Worm (Caenorhabditis elegans) whole organism, dauer: ENCODE measurements around the gene nhr-241.

Source experiments
- unc-62 ChIP-seq: sonication (generic microtip); optimal IDR thresholded peaks from 2 replicates; lab custom pipeline; 2017; ENCODE audit warnings: missing biosample characterization, missing genetic modification reagents, missing genetic modification characterization

The nhr-241 gene

ce11 chrV:18734381-18734780 lies 35.1 kb downstream of the nhr-241 start, which contains the start of gene scl-20:
scl-20 (minus strand) TSS chrV:18734481.
- TF ChIP-seq unc-62 = no peak

ce11 chrV:18737646-18738045 lies 38.4 kb downstream of the nhr-241 start:
- TF ChIP-seq unc-62 = no peak

ce11 chrV:18742108-18742507 lies 42.9 kb downstream of the nhr-241 start, which contains the start of gene clec-250:
clec-250 (minus strand) TSS chrV:18742208.
- TF ChIP-seq unc-62 = no peak

ce11 chrV:18746937-18747660 lies 47.8 kb downstream of the nhr-241 start, which contains the start of gene clec-251:
clec-251 (minus strand) TSS chrV:18746987.
- no peak for TF ChIP-seq unc-62

- TF ChIP-seq unc-62 = no peak
Observed at ce11 chrV:18748726-18749125, 49.5 kb downstream of the nhr-241 start, which contains the start of gene clec-252. clec-252 (minus strand) TSS chrV:18748826.

ce11 chrV:18750445-18750844 lies 51.2 kb downstream of the nhr-241 start, which contains the start of the genes F11D11.21 and F11D11.12:
F11D11.21 (minus strand) TSS chrV:18750545.
F11D11.12 (minus strand) TSS chrV:18750682.
- TF ChIP-seq unc-62 = no peak
